Fruit fly (Drosophila melanogaster) whole organism, embryonic: ENCODE measurements around the gene CG45066.

Experiments
- CG10431 ChIP-seq: fragments of 200-800 bp; sonication (Bioruptor generic); optimal IDR thresholded peaks from 3 replicates; lab custom pipeline; 2018; ENCODE audit warnings: missing biosample characterization, mild to moderate bottlenecking, missing genetic modification characterization
- CG12391 ChIP-seq: fragments of 200-800 bp; sonication (Bioruptor generic); optimal IDR thresholded peaks from 3 replicates; lab custom pipeline; 2018; ENCODE audit warnings: missing biosample characterization, mild to moderate bottlenecking, missing genetic modification characterization, moderate library complexity
- CG14667 ChIP-seq: fragments of 200-800 bp; sonication (Bioruptor generic); IDR thresholded peaks from 2 replicates; pipeline ENCODE4 v1.3.6; 2022; ENCODE audit warnings: missing biosample characterization, missing genetic modification characterization
- CG1647 ChIP-seq: fragments of 200-800 bp; sonication (Bioruptor generic); optimal IDR thresholded peaks from 3 replicates; lab custom pipeline; 2016; ENCODE audit warnings: missing biosample characterization, missing genetic modification characterization
- CG16779 ChIP-seq: fragments of 200-800 bp; sonication (Bioruptor generic); IDR thresholded peaks from 2 replicates; pipeline ENCODE4 v1.3.6; 2022; ENCODE audit warnings: missing biosample characterization, missing genetic modification characterization
- CG16863 ChIP-seq: fragments of 200-800 bp; sonication (Bioruptor generic); optimal IDR thresholded peaks from 3 replicates; lab custom pipeline; 2016; ENCODE audit warnings: missing biosample characterization, missing genetic modification characterization
- CG17186 ChIP-seq: fragments of 200-800 bp; sonication (Bioruptor generic); optimal IDR thresholded peaks from 3 replicates; lab custom pipeline; 2017; ENCODE audit warnings: missing biosample characterization, missing genetic modification reagents, missing genetic modification characterization
- CG18476 ChIP-seq: fragments of 200-800 bp; sonication (Bioruptor generic); optimal IDR thresholded peaks from 2 replicates; lab custom pipeline; 2016; ENCODE audit warnings: missing biosample characterization, mild to moderate bottlenecking, missing genetic modification characterization
- CG18764 ChIP-seq: fragments of 200-800 bp; sonication (Bioruptor generic); optimal IDR thresholded peaks from 3 replicates; lab custom pipeline; 2016; ENCODE audit warnings: missing biosample characterization, missing genetic modification characterization
- CG4707 ChIP-seq: fragments of 200-800 bp; sonication (Bioruptor generic); optimal IDR thresholded peaks from 2 replicates; lab custom pipeline; 2018; ENCODE audit warnings: missing biosample characterization, mild to moderate bottlenecking, missing genetic modification characterization, moderate library complexity
- CG4730 ChIP-seq: fragments of 200-800 bp; sonication (Bioruptor generic); IDR thresholded peaks from 2 replicates; pipeline ENCODE4 v1.3.6; 2022; ENCODE audit warnings: missing biosample characterization, missing genetic modification characterization
- CG5953 ChIP-seq: fragments of 200-800 bp; sonication (Bioruptor generic); IDR thresholded peaks from 2 replicates; pipeline ENCODE4 v1.3.6; 2022; ENCODE audit warnings: missing biosample characterization, missing genetic modification characterization
- CG7372 ChIP-seq: fragments of 200-800 bp; sonication (Bioruptor generic); IDR thresholded peaks from 2 replicates; pipeline ENCODE4 v1.3.6; 2022; ENCODE audit warnings: missing biosample characterization, missing genetic modification characterization
- CG7556 ChIP-seq: fragments of 200-800 bp; sonication (Bioruptor generic); optimal IDR thresholded peaks from 2 replicates; lab custom pipeline; 2017; ENCODE audit warnings: missing biosample characterization, mild to moderate bottlenecking, missing genetic modification characterization
- CG8290 ChIP-seq, 3 experiments: fragments of 200-800 bp; sonication (Bioruptor generic); optimal IDR thresholded peaks; 2 replicates each; lab custom pipeline; 2016 to 2019; ENCODE audit warnings: missing biosample characterization in 3 of 3, missing genetic modification characterization in 3 of 3, mild to moderate bottlenecking in 2 of 3, moderate library complexity in 1 of 3
- CHES-1-like ChIP-seq: fragments of 200-800 bp; sonication (Bioruptor generic); optimal IDR thresholded peaks from 2 replicates; lab custom pipeline; 2016; ENCODE audit warnings: missing biosample characterization, missing genetic modification characterization
- Dfd ChIP-seq, 2 experiments: fragments of >200 bp; optimal IDR thresholded peaks; 2 replicates each; lab custom pipeline; 2017; ENCODE audit warnings: missing biosample characterization in 2 of 2, missing genetic modification characterization in 2 of 2
- Dip3 ChIP-seq: fragments of 200-800 bp; sonication (Bioruptor generic); optimal IDR thresholded peaks from 3 replicates; lab custom pipeline; 2016; ENCODE audit warnings: missing biosample characterization, missing genetic modification characterization
- Doc2 ChIP-seq: fragments of 200-800 bp; sonication (Bioruptor generic); IDR thresholded peaks from 2 replicates; pipeline ENCODE4 v1.3.6; 2022; ENCODE audit warnings: missing biosample characterization, missing genetic modification characterization
- Lpt ChIP-seq: fragments of >200 bp; optimal IDR thresholded peaks from 2 replicates; lab custom pipeline; 2018; ENCODE audit warnings: missing biosample characterization, missing genetic modification characterization
- NFAT ChIP-seq: fragments of 200-800 bp; sonication (Bioruptor generic); IDR thresholded peaks from 2 replicates; pipeline ENCODE4 v1.3.6; 2022; ENCODE audit warnings: missing biosample characterization, missing genetic modification characterization
- Oaz ChIP-seq: fragments of 200-800 bp; sonication (Bioruptor generic); IDR thresholded peaks from 2 replicates; pipeline ENCODE4 v1.3.6; 2022; ENCODE audit warnings: missing biosample characterization, missing genetic modification characterization
- PHDP ChIP-seq: fragments of 200-800 bp; sonication (Bioruptor generic); optimal IDR thresholded peaks from 3 replicates; lab custom pipeline; 2018; ENCODE audit warnings: missing biosample characterization, mild to moderate bottlenecking, missing genetic modification characterization, moderate library complexity
- Sry-β ChIP-seq: fragments of 200-800 bp; sonication (Bioruptor generic); optimal IDR thresholded peaks from 2 replicates; lab custom pipeline; 2018; ENCODE audit warnings: missing biosample characterization, mild to moderate bottlenecking, missing genetic modification characterization, moderate library complexity
- Tbp ChIP-seq: fragments of >200 bp; optimal IDR thresholded peaks from 2 replicates; lab custom pipeline; 2018; ENCODE audit warnings: missing biosample characterization, missing genetic modification characterization
- Usf ChIP-seq: fragments of 200-800 bp; sonication (Bioruptor generic); optimal IDR thresholded peaks from 2 replicates; lab custom pipeline; 2017; ENCODE audit warnings: missing genotype, missing biosample characterization, missing genetic modification characterization
- YL-1 ChIP-seq: fragments of 200-800 bp; sonication (Bioruptor generic); optimal IDR thresholded peaks from 3 replicates; lab custom pipeline; 2017; ENCODE audit warnings: missing biosample characterization, mild to moderate bottlenecking, missing genetic modification characterization
- ab ChIP-seq: fragments of 200-800 bp; sonication (Bioruptor generic); optimal IDR thresholded peaks from 2 replicates; lab custom pipeline; 2016; ENCODE audit warnings: missing biosample characterization, missing genetic modification characterization
- az2 ChIP-seq: fragments of 200-800 bp; sonication (Bioruptor generic); optimal IDR thresholded peaks from 3 replicates; lab custom pipeline; 2016; ENCODE audit warnings: missing biosample characterization, missing genetic modification characterization
- bcd ChIP-seq: fragments of 200-800 bp; sonication (Bioruptor generic); optimal IDR thresholded peaks from 2 replicates; lab custom pipeline; 2017; ENCODE audit warnings: missing biosample characterization, mild to moderate bottlenecking, missing genetic modification characterization
- cad ChIP-seq: fragments of >200 bp; optimal IDR thresholded peaks from 2 replicates; lab custom pipeline; 2017; ENCODE audit warnings: missing biosample characterization, missing genetic modification characterization
- chm ChIP-seq: fragments of 200-800 bp; sonication (Bioruptor generic); IDR thresholded peaks from 2 replicates; pipeline ENCODE4 v1.3.6; 2022; ENCODE audit warnings: missing biosample characterization, missing genetic modification characterization
- crol ChIP-seq: fragments of 200-800 bp; sonication (Bioruptor generic); IDR thresholded peaks from 2 replicates; pipeline ENCODE4 v1.3.6; 2022; ENCODE audit warnings: missing biosample characterization, missing genetic modification characterization
- danr ChIP-seq: fragments of 200-800 bp; sonication (Bioruptor generic); IDR thresholded peaks from 2 replicates; pipeline ENCODE4 v1.3.6; 2022; ENCODE audit warnings: missing biosample characterization, missing genetic modification characterization
- dmrt99B ChIP-seq: fragments of 200-800 bp; sonication (Bioruptor generic); optimal IDR thresholded peaks from 2 replicates; lab custom pipeline; 2018; ENCODE audit warnings: missing biosample characterization, mild to moderate bottlenecking, missing genetic modification characterization, moderate library complexity
- en ChIP-seq: fragments of 200-800 bp; sonication (Bioruptor generic); optimal IDR thresholded peaks from 2 replicates; lab custom pipeline; 2016; ENCODE audit warnings: missing biosample characterization, missing genetic modification characterization
- gcm2 ChIP-seq: fragments of 200-800 bp; sonication (Bioruptor generic); optimal IDR thresholded peaks from 2 replicates; lab custom pipeline; 2016; ENCODE audit warnings: missing biosample characterization, missing genetic modification characterization
- grn ChIP-seq: fragments of 200-800 bp; sonication (Bioruptor generic); optimal IDR thresholded peaks from 3 replicates; lab custom pipeline; 2017; ENCODE audit warnings: missing biosample characterization, missing genetic modification characterization
- gt ChIP-seq: fragments of 200-800 bp; sonication (Bioruptor generic); IDR thresholded peaks from 2 replicates; pipeline ENCODE4 v1.3.6; 2022; ENCODE audit warnings: missing biosample characterization, missing genetic modification characterization
- ham ChIP-seq: fragments of 200-800 bp; sonication (Bioruptor generic); IDR thresholded peaks from 2 replicates; pipeline ENCODE4 v1.3.6; 2022; ENCODE audit warnings: missing biosample characterization, missing genetic modification characterization
- hbn ChIP-seq: fragments of 200-800 bp; sonication (Bioruptor generic); IDR thresholded peaks from 2 replicates; pipeline ENCODE4 v1.3.6; 2022; ENCODE audit warnings: missing biosample characterization, missing genetic modification characterization; ENCODE audit not compliant: partially characterized antibody
- jing ChIP-seq: fragments of 200-800 bp; sonication (Bioruptor generic); optimal IDR thresholded peaks from 2 replicates; lab custom pipeline; 2018; ENCODE audit warnings: missing biosample characterization, mild to moderate bottlenecking, missing genetic modification characterization
- nau ChIP-seq: fragments of 200-800 bp; sonication (Bioruptor generic); optimal IDR thresholded peaks from 3 replicates; lab custom pipeline; 2017; ENCODE audit warnings: missing biosample characterization, mild to moderate bottlenecking, missing genetic modification characterization, missing genetic modification reagents
- onecut ChIP-seq: fragments of 200-800 bp; sonication (Bioruptor generic); IDR thresholded peaks from 2 replicates; pipeline ENCODE4 v1.3.6; 2022; ENCODE audit warnings: missing biosample characterization, missing genetic modification characterization
- pan ChIP-seq, 4 experiments: fragments of >200 bp in 3 of 4; fragments of 200-800 bp in 1 of 4; sonication (Bioruptor generic) in 1 of 4; optimal IDR thresholded peaks in 3 of 4; IDR thresholded peaks in 1 of 4; 2 replicates each; pipeline versions ENCODE4 v1.3.6 to Lab custom; 2017 to 2022; ENCODE audit warnings: missing biosample characterization in 2 of 4, missing genetic modification characterization in 2 of 4, mixed read lengths in 1 of 4
- pzg ChIP-seq: fragments of 200-800 bp; sonication (Bioruptor generic); optimal IDR thresholded peaks from 3 replicates; lab custom pipeline; 2018; ENCODE audit warnings: missing biosample characterization, mild to moderate bottlenecking, missing genetic modification characterization, moderate library complexity
- sqz ChIP-seq: fragments of 200-800 bp; sonication (Bioruptor generic); optimal IDR thresholded peaks from 3 replicates; lab custom pipeline; 2018; ENCODE audit warnings: missing biosample characterization, mild to moderate bottlenecking, missing genetic modification characterization
- tgo ChIP-seq: fragments of 200-800 bp; sonication (Bioruptor generic); IDR thresholded peaks from 3 replicates; pipeline ENCODE4 v1.3.6; 2022; ENCODE audit warnings: missing biosample characterization, missing genetic modification characterization
- zen ChIP-seq: fragments of 200-800 bp; sonication (Bioruptor generic); optimal IDR thresholded peaks from 3 replicates; lab custom pipeline; 2018; ENCODE audit warnings: missing biosample characterization, mild to moderate bottlenecking, missing genetic modification characterization, moderate library complexity

Gene CG45066

dm6 chr3L:3081146-3081872 lies 29.7 kb downstream of the CG45066 start (continued):
- TF ChIP-seq gcm2 (GFP tag; lab: Kevin White, UChicago) (peak; percentile 97), CG12391 (tag; lab: Kevin White, UChicago) (peak; percentile 99), grn (GFP tag; lab: Kevin White, UChicago) (peak; percentile 90), onecut (GFP tag; lab: Robert Waterston, UW) (peak; percentile 96), Doc2 (GFP tag; lab: Robert Waterston, UW) (peak; percentile 94), PHDP (tag; lab: Kevin White, UChicago) (peak; percentile 99), ham (peak; percentile 94), CG16779 (peak; percentile 97), CG7556 (GFP tag; lab: Kevin White, UChicago) (peak; percentile 98), jing (GFP tag; lab: Kevin White, UChicago) (peak; percentile 96), CG8290 (GFP tag; optimal IDR thresholded peaks at IDR 0.05; lab: Kevin White, UChicago) (peak; percentile 98), CG8290 (tag; optimal IDR thresholded peaks at IDR 0.05; lab: Kevin White, UChicago) (peak; percentile 87 to 99), CG18764 (peak; percentile 96), CG7372 (GFP tag; lab: Robert Waterston, UW) (peak; percentile 97), az2 (GFP tag; lab: Kevin White, UChicago) (peak; percentile 99), crol (GFP tag; lab: Robert Waterston, UW) (peak; percentile 79), Dip3 (peak; percentile 97), pan (optimal IDR thresholded peaks at IDR 0.05; lab: Kevin White, UChicago) (no peak), pan (GFP tag; optimal IDR thresholded peaks at IDR 0.05 in 1 of 2, IDR thresholded peaks at IDR 0.05 in 1 of 2) (peak in 1 of 2 experiments; percentile 99), bcd (GFP tag; lab: Kevin White, UChicago) (peak; percentile 98), CG4707 (GFP tag; lab: Kevin White, UChicago) (peak; percentile 99), CHES-1-like (GFP tag; lab: Kevin White, UChicago) (peak; percentile 95), YL-1 (GFP tag; lab: Kevin White, UChicago) (peak; percentile 91), CG16863 (GFP tag; lab: Kevin White, UChicago) (peak; percentile 96), dmrt99B (tag; lab: Kevin White, UChicago) (peak; percentile 98), sqz (GFP tag; lab: Kevin White, UChicago) (peak; percentile 99), chm (GFP tag; lab: Robert Waterston, UW) (peak; percentile 99), ab (GFP tag; lab: Kevin White, UChicago) (peak; percentile 86), zen (peak; percentile 94), NFAT (peak; percentile 98), CG14667 (peak; percentile 97), danr (peak; percentile 96), CG5953 (GFP tag; lab: Robert Waterston, UW) (peak; percentile 98), gt (GFP tag; lab: Robert Waterston, UW) (peak; percentile 94), CG18476 (GFP tag; lab: Kevin White, UChicago) (peak; percentile 98), nau (peak; percentile 98), CG10431 (GFP tag; lab: Kevin White, UChicago) (peak; percentile 95), hbn (GFP tag; lab: Robert Waterston, UW) (0 out of 2 replicates have a peak, but pooled peaks have one; percentile 29), Sry-β (peak; percentile 64), pzg (GFP tag; lab: Kevin White, UChicago) (peak; percentile 33), tgo (GFP tag; lab: Robert Waterston, UW) (peak; percentile 98), Dfd (GFP tag; optimal IDR thresholded peaks at IDR 0.05; lab: Kevin White, UChicago) (no peak), Tbp (no peak), en (GFP tag; lab: Kevin White, UChicago) (peak; percentile 92), Usf (GFP tag; lab: Kevin White, UChicago) (peak; percentile 97), Lpt (GFP tag; lab: Kevin White, UChicago) (no peak), Oaz (GFP tag; lab: Robert Waterston, UW) (peak; percentile 98), CG1647 (GFP tag; lab: Kevin White, UChicago) (peak; percentile 97), CG17186 (peak; percentile 86), CG4730 (GFP tag; lab: Robert Waterston, UW) (peak; percentile 97), cad (GFP tag; lab: Kevin White, UChicago) (peak; percentile 49)
